Fruit fly (Drosophila melanogaster) S2 (cell line): ENCODE results near the gene tey.

ENCODE experiments used
- CG8478 ChIP-seq: fragments of >200 bp; optimal IDR thresholded peaks from 2 replicates; lab custom pipeline; 2018
- CTCF ChIP-seq, 2 experiments: fragments of >200 bp; optimal IDR thresholded peaks; 2 replicates each; lab custom pipeline; 2018

dm6 chr3L:19642448-19643020, 21.4 kb downstream of the tey start, which contains the start of gene Rnf146:
- TF ChIP-seq CG8478 (no peak), CTCF (optimal IDR thresholded peaks at IDR 0.05; lab: Kevin White, UChicago) (no peak)
